Worm (Caenorhabditis elegans) whole organism, L4 larva: ENCODE measurements around the gene srx-96.
A peak's percentile ranks its signal among the peaks of the same experiment; 100 is the strongest.

Experiments used
- D1046.2 ChIP-seq: fragments of 200-800 bp; sonication (Bioruptor generic); IDR thresholded peaks from 2 replicates; pipeline ENCODE4 v1.3.6; 2022; ENCODE audit warnings: missing genetic modification characterization, missing compliant biosample characterization
- ZK337.2 ChIP-seq: fragments of 200-800 bp; sonication (Bioruptor generic); IDR thresholded peaks from 2 replicates; pipeline ENCODE4 v1.3.6; 2022; ENCODE audit warnings: missing genetic modification reagents, missing genetic modification characterization, missing compliant biosample characterization
- ZK546.5 ChIP-seq, 2 experiments: sonication (generic microtip); optimal IDR thresholded peaks; 2 replicates each; lab custom pipeline; 2017; ENCODE audit warnings: missing biosample characterization in 2 of 2, missing genetic modification characterization in 2 of 2
- aha-1 ChIP-seq: fragments of 150-350 bp; peaks from one replicate; lab custom pipeline; 2014; ENCODE audit warnings: missing biosample characterization, missing genetic modification characterization
- daf-16 ChIP-seq, 3 experiments: sonication (generic microtip); optimal IDR thresholded peaks; 2 replicates each; lab custom pipeline; 2016 to 2017; ENCODE audit warnings: missing genetic modification characterization in 3 of 3, missing genetic modification reagents in 3 of 3, mild to moderate bottlenecking in 2 of 3, missing compliant biosample characterization in 2 of 3, missing biosample characterization in 1 of 3, moderate library complexity in 1 of 3
- dmd-6 ChIP-seq: fragments of 200-800 bp; sonication (Bioruptor generic); IDR thresholded peaks from 2 replicates; pipeline ENCODE4 v1.3.6; 2022; ENCODE audit warnings: missing genetic modification reagents, missing genetic modification characterization, missing compliant biosample characterization
- dpl-1 ChIP-seq: fragments of 150-350 bp; optimal IDR thresholded peaks from 2 replicates; lab custom pipeline; 2014; ENCODE audit warnings: missing biosample characterization, missing genetic modification reagents, missing genetic modification characterization
- dve-1 ChIP-seq: sonication (generic microtip); optimal IDR thresholded peaks from 2 replicates; lab custom pipeline; 2017; ENCODE audit warnings: antibody characterized with exemption, mild to moderate bottlenecking, missing genetic modification characterization, missing compliant biosample characterization; ENCODE audit not compliant: insufficient read depth
- egl-43 ChIP-seq: fragments of 200-800 bp; sonication (Bioruptor generic); IDR thresholded peaks from 2 replicates; pipeline ENCODE4 v1.3.6; 2022; ENCODE audit warnings: missing genetic modification reagents, missing genetic modification characterization, missing compliant biosample characterization
- fkh-10 ChIP-seq: fragments of 150-350 bp; optimal IDR thresholded peaks from 2 replicates; lab custom pipeline; 2014; ENCODE audit warnings: missing biosample characterization, missing genetic modification reagents, missing genetic modification characterization
- hlh-11 ChIP-seq: fragments of 200-800 bp; sonication (Bioruptor generic); optimal IDR thresholded peaks from 2 replicates; lab custom pipeline; 2018; ENCODE audit warnings: mild to moderate bottlenecking, missing genetic modification characterization, missing compliant biosample characterization
- hlh-30 ChIP-seq: sonication (generic microtip); optimal IDR thresholded peaks from 2 replicates; lab custom pipeline; 2017; ENCODE audit warnings: antibody characterized with exemption, mild to moderate bottlenecking, missing genetic modification characterization, missing compliant biosample characterization; ENCODE audit not compliant: insufficient read depth
- hmg-1.1 ChIP-seq: fragments of 200-800 bp; sonication (Bioruptor generic); IDR thresholded peaks from 2 replicates; pipeline ENCODE4 v1.3.6; 2022; ENCODE audit warnings: missing genetic modification reagents, missing genetic modification characterization, missing compliant biosample characterization
- lsy-2 ChIP-seq, 2 experiments: fragments of 150-350 bp in 1 of 2; sonication (generic microtip) in 1 of 2; optimal IDR thresholded peaks; 2 replicates each; lab custom pipeline; 2014 to 2017; ENCODE audit warnings: missing biosample characterization in 2 of 2, missing genetic modification characterization in 2 of 2
- mep-1 ChIP-seq: fragments of 150-350 bp; sonication (generic microtip); optimal IDR thresholded peaks from 3 replicates; lab custom pipeline; 2014; ENCODE audit warnings: missing biosample characterization, missing genetic modification characterization
- mes-2 ChIP-seq: sonication (generic microtip); optimal IDR thresholded peaks from 2 replicates; lab custom pipeline; 2016; ENCODE audit warnings: missing genotype, mild to moderate bottlenecking, missing genetic modification characterization, missing compliant biosample characterization; ENCODE audit not compliant: poor library complexity, severe bottlenecking
- nhr-10 ChIP-seq: fragments of 150-350 bp; optimal IDR thresholded peaks from 2 replicates; lab custom pipeline; 2014; ENCODE audit warnings: missing biosample characterization, missing genetic modification characterization
- nhr-237 ChIP-seq: sonication (generic microtip); optimal IDR thresholded peaks from 2 replicates; lab custom pipeline; 2017; ENCODE audit warnings: missing biosample characterization, missing genetic modification characterization
- nhr-28 ChIP-seq: fragments of 150-350 bp; optimal IDR thresholded peaks from 2 replicates; lab custom pipeline; 2014; ENCODE audit warnings: missing biosample characterization, missing genetic modification characterization
- nhr-41 ChIP-seq: fragments of 200-800 bp; sonication (Bioruptor generic); IDR thresholded peaks from 2 replicates; pipeline ENCODE4 v1.3.6; 2022; ENCODE audit warnings: missing genetic modification reagents, missing genetic modification characterization, missing compliant biosample characterization
- nhr-6 ChIP-seq: fragments of 150-350 bp; optimal IDR thresholded peaks from 2 replicates; lab custom pipeline; 2014; ENCODE audit warnings: missing biosample characterization, missing genetic modification characterization
- rbr-2 ChIP-seq: sonication (generic microtip); optimal IDR thresholded peaks from 2 replicates; lab custom pipeline; 2016; ENCODE audit warnings: missing genotype, missing genetic modification characterization, missing compliant biosample characterization
- unc-130 ChIP-seq: sonication (generic microtip); optimal IDR thresholded peaks from 2 replicates; lab custom pipeline; 2016; ENCODE audit warnings: missing genetic modification reagents, missing genetic modification characterization, missing compliant biosample characterization
- zag-1 ChIP-seq: fragments of 150-350 bp; optimal IDR thresholded peaks from 2 replicates; lab custom pipeline; 2014; ENCODE audit warnings: missing biosample characterization, missing genetic modification characterization

srx-96 gene

ce11 chrV:13756359-13757091 is 45.4 kb downstream of the srx-96 start, which contains the start of gene F20G2.2:
TSS of gene F20G2.2 (minus strand) at chrV:13756409.
- TF ChIP-seq daf-16 (GFP tag; optimal IDR thresholded peaks at IDR 0.05; lab: Kevin White, UChicago) = peak in 1 of 2 experiments; percentile 2
- peak; percentile 21 for TF ChIP-seq daf-16 (tag; optimal IDR thresholded peaks at IDR 0.05; lab: Kevin White, UChicago)
- TF ChIP-seq ZK546.5 (tag; optimal IDR thresholded peaks at IDR 0.05; lab: Kevin White, UChicago) = no peak
- peak; percentile 44 for TF ChIP-seq nhr-28 (tag; lab: Kevin White, UChicago)
- peak; percentile 34 for TF ChIP-seq hlh-11 (tag; lab: Kevin White, UChicago)
- TF ChIP-seq dve-1 = peak; percentile 35
- peak; percentile 1 for TF ChIP-seq mep-1 (tag; lab: Kevin White, UChicago)
- peak; percentile 45; the same call in 1 of the 2 replicates for TF ChIP-seq dmd-6 (GFP tag; lab: Robert Waterston, UW)
- TF ChIP-seq ZK337.2 (GFP tag; lab: Robert Waterston, UW) = no peak

- no peak for TF ChIP-seq nhr-10 (tag; lab: Kevin White, UChicago)
- TF ChIP-seq dve-1 = peak; percentile 64
- peak; percentile 7 for TF ChIP-seq dpl-1 (GFP tag; lab: Kevin White, UChicago)
- 0 out of 2 replicates have a peak, but pooled peaks have one; percentile 7 for TF ChIP-seq dmd-6 (GFP tag; lab: Robert Waterston, UW)
- no peak for TF ChIP-seq zag-1 (tag; lab: Kevin White, UChicago)
- TF ChIP-seq fkh-10 (GFP tag; lab: Kevin White, UChicago) = peak; percentile 8
- no peak for TF ChIP-seq aha-1
- TF ChIP-seq nhr-237 (tag; lab: Kevin White, UChicago) = no peak
- TF ChIP-seq mes-2 (tag; lab: Kevin White, UChicago) = peak; percentile 67
- TF ChIP-seq hlh-30 = peak; percentile 35
- TF ChIP-seq hmg-1.1 (GFP tag; lab: Robert Waterston, UW) = 0 out of 2 replicates have a peak, but pooled peaks have one; percentile 27
- TF ChIP-seq rbr-2 (tag; lab: Kevin White, UChicago) = peak; percentile 46
- TF ChIP-seq mep-1 (tag; lab: Kevin White, UChicago) = peak; percentile 18
- no peak for TF ChIP-seq egl-43
- peak in 1 of 2 experiments; percentile 69 for TF ChIP-seq lsy-2 (tag; optimal IDR thresholded peaks at IDR 0.05; lab: Kevin White, UChicago)
- TF ChIP-seq unc-130 (GFP tag; lab: Kevin White, UChicago) = no peak
- TF ChIP-seq nhr-41 (GFP tag; lab: Robert Waterston, UW) = no peak
- no peak for TF ChIP-seq D1046.2
- TF ChIP-seq nhr-6 (tag; lab: Kevin White, UChicago) = peak; percentile 62
Observed at ce11 chrV:13757349-13757748, 46.2 kb downstream of the srx-96 start.
